Fruit fly (Drosophila melanogaster): ENCODE data around the gene Herc4.

Herc4 gene

dm6 chr3L:1313039-1313766, at the start of gene Herc4, which contains the start of gene sturkopf:
Gene Herc4 (plus strand): TSS chr3L:1313696.
Gene sturkopf (minus strand): TSS chr3L:1313377.
- peak; percentile 9 for TF ChIP-seq CG17801 (GFP tag; optimal IDR thresholded peaks at IDR 0.05; ENCODE audit: partially characterized antibody)

- TF ChIP-seq CG17801 (GFP tag; optimal IDR thresholded peaks at IDR 0.05; ENCODE audit: partially characterized antibody): no peak
Measured at dm6 chr3L:1264998-1265397, 48.5 kb upstream of the Herc4 start.

- TF ChIP-seq CG17801 (GFP tag; optimal IDR thresholded peaks at IDR 0.05; ENCODE audit: partially characterized antibody): no peak
Measured at dm6 chr3L:1265423-1266002, 48.0 kb upstream of the Herc4 start.

dm6 chr3L:1269013-1269412, 44.5 kb upstream of the Herc4 start:
- TF ChIP-seq CG17801 (GFP tag; optimal IDR thresholded peaks at IDR 0.05; ENCODE audit: partially characterized antibody): no peak

dm6 chr3L:1275767-1276166, 37.7 kb upstream of the Herc4 start, which contains the start of gene CG32333:
Gene CG32333 (plus strand): TSS chr3L:1275956.
- TF ChIP-seq CG17801 (GFP tag; optimal IDR thresholded peaks at IDR 0.05; ENCODE audit: partially characterized antibody): no peak

dm6 chr3L:1277937-1278336, 35.6 kb upstream of the Herc4 start:
- TF ChIP-seq CG17801 (GFP tag; optimal IDR thresholded peaks at IDR 0.05; ENCODE audit: partially characterized antibody): no peak

dm6 chr3L:1279685-1280084, 33.8 kb upstream of the Herc4 start:
- TF ChIP-seq CG17801 (GFP tag; optimal IDR thresholded peaks at IDR 0.05; ENCODE audit: partially characterized antibody): no peak

dm6 chr3L:1280890-1281622, 32.4 kb upstream of the Herc4 start:
- no peak for TF ChIP-seq CG17801 (GFP tag; optimal IDR thresholded peaks at IDR 0.05; ENCODE audit: partially characterized antibody)

- TF ChIP-seq CG17801 (GFP tag; optimal IDR thresholded peaks at IDR 0.05; ENCODE audit: partially characterized antibody): no peak
Measured at dm6 chr3L:1294835-1295234, 18.7 kb upstream of the Herc4 start.

- TF ChIP-seq CG17801 (GFP tag; optimal IDR thresholded peaks at IDR 0.05; ENCODE audit: partially characterized antibody): no peak
Measured at dm6 chr3L:1295693-1296092, 17.8 kb upstream of the Herc4 start, which contains the start of gene Rabex-5. Gene Rabex-5 (plus strand): TSS chr3L:1295913.

dm6 chr3L:1298509-1298908, 15.0 kb upstream of the Herc4 start, which contains the start of gene scf:
Gene scf (plus strand): TSS chr3L:1298672.
- no peak for TF ChIP-seq CG17801 (GFP tag; optimal IDR thresholded peaks at IDR 0.05; ENCODE audit: partially characterized antibody)

- TF ChIP-seq CG17801 (GFP tag; optimal IDR thresholded peaks at IDR 0.05; ENCODE audit: partially characterized antibody): peak; percentile 90
Measured at dm6 chr3L:1300076-1300635, 13.3 kb upstream of the Herc4 start.

- no peak for TF ChIP-seq CG17801 (GFP tag; optimal IDR thresholded peaks at IDR 0.05; ENCODE audit: partially characterized antibody)
Measured at dm6 chr3L:1302234-1302949, 11.1 kb upstream of the Herc4 start, which contains the start of the genes Rac1 and Acat2. Gene Rac1 (minus strand): TSS chr3L:1302683. Gene Acat2 (plus strand): TSS chr3L:1302944.

- TF ChIP-seq CG17801 (GFP tag; optimal IDR thresholded peaks at IDR 0.05; ENCODE audit: partially characterized antibody): no peak
Measured at dm6 chr3L:1302950-1303352, 10.5 kb upstream of the Herc4 start.

dm6 chr3L:1305317-1305716, 8.2 kb upstream of the Herc4 start:
- TF ChIP-seq CG17801 (GFP tag; optimal IDR thresholded peaks at IDR 0.05; ENCODE audit: partially characterized antibody): no peak
